Worm (Caenorhabditis elegans) whole organism, late embryonic: ENCODE data around the gene decr-1.3.

ENCODE experiments used
- C08G9.2 ChIP-seq: sonication (generic microtip); optimal IDR thresholded peaks from 2 replicates; lab custom pipeline; 2016; ENCODE audit warnings: mild to moderate bottlenecking, missing genetic modification characterization, moderate library complexity, missing compliant biosample characterization
- K09A11.1 ChIP-seq: sonication (generic microtip); optimal IDR thresholded peaks from 2 replicates; lab custom pipeline; 2017; ENCODE audit warnings: antibody characterized with exemption, mild to moderate bottlenecking, missing genetic modification characterization, missing compliant biosample characterization; ENCODE audit not compliant: insufficient read depth
- ama-1 ChIP-seq: fragments of 150-350 bp; optimal IDR thresholded peaks from 2 replicates; lab custom pipeline; 2014
- ceh-19 ChIP-seq: fragments of 200-800 bp; sonication (Bioruptor generic); optimal IDR thresholded peaks from 2 replicates; lab custom pipeline; 2018; ENCODE audit warnings: mild to moderate bottlenecking, missing genetic modification characterization, missing compliant biosample characterization
- ceh-2 ChIP-seq: sonication (generic microtip); optimal IDR thresholded peaks from 2 replicates; lab custom pipeline; 2016; ENCODE audit warnings: missing genotype, missing genetic modification characterization, missing compliant biosample characterization
- ceh-24 ChIP-seq: sonication (generic microtip); optimal IDR thresholded peaks from 2 replicates; lab custom pipeline; 2016; ENCODE audit warnings: mild to moderate bottlenecking, missing genetic modification characterization, missing compliant biosample characterization
- ceh-34 ChIP-seq: sonication (generic microtip); optimal IDR thresholded peaks from 2 replicates; lab custom pipeline; 2016; ENCODE audit warnings: mild to moderate bottlenecking, missing genetic modification characterization, missing compliant biosample characterization
- ceh-45 ChIP-seq: fragments of 200-800 bp; sonication (Bioruptor generic); IDR thresholded peaks from 2 replicates; pipeline ENCODE4 v1.3.6; 2022; ENCODE audit warnings: missing genetic modification reagents, missing genetic modification characterization, missing compliant biosample characterization
- che-1 ChIP-seq: sonication (generic microtip); optimal IDR thresholded peaks from 2 replicates; lab custom pipeline; 2016; ENCODE audit warnings: mild to moderate bottlenecking, missing genetic modification characterization, missing compliant biosample characterization
- dmd-4 ChIP-seq: sonication (generic microtip); optimal IDR thresholded peaks from 2 replicates; lab custom pipeline; 2016; ENCODE audit warnings: borderline replicate concordance, missing genetic modification characterization, missing compliant biosample characterization
- dve-1 ChIP-seq: sonication (generic microtip); optimal IDR thresholded peaks from 2 replicates; lab custom pipeline; 2017; ENCODE audit warnings: antibody characterized with exemption, mild to moderate bottlenecking, missing genetic modification characterization, missing compliant biosample characterization
- elt-2 ChIP-seq: sonication (generic microtip); optimal IDR thresholded peaks from 2 replicates; lab custom pipeline; 2016; ENCODE audit warnings: missing genetic modification reagents, missing genetic modification characterization, missing compliant biosample characterization
- elt-4 ChIP-seq: sonication (generic microtip); optimal IDR thresholded peaks from 2 replicates; lab custom pipeline; 2016; ENCODE audit warnings: missing genetic modification characterization, missing compliant biosample characterization
- ets-4 ChIP-seq: sonication (generic microtip); optimal IDR thresholded peaks from 2 replicates; lab custom pipeline; 2016; ENCODE audit warnings: missing genetic modification characterization, missing compliant biosample characterization
- fax-1 ChIP-seq: sonication (generic microtip); optimal IDR thresholded peaks from 2 replicates; lab custom pipeline; 2016; ENCODE audit warnings: missing genotype, missing genetic modification characterization, missing compliant biosample characterization
- gmeb-2 ChIP-seq: sonication (generic microtip); optimal IDR thresholded peaks from 2 replicates; lab custom pipeline; 2016; ENCODE audit warnings: missing genetic modification characterization, inconsistent platforms, missing compliant biosample characterization
- hlh-13 ChIP-seq: fragments of 200-800 bp; sonication (Bioruptor generic); optimal IDR thresholded peaks from 2 replicates; lab custom pipeline; 2018; ENCODE audit warnings: mild to moderate bottlenecking, missing genetic modification characterization, missing compliant biosample characterization
- hlh-15 ChIP-seq: sonication (generic microtip); optimal IDR thresholded peaks from 2 replicates; lab custom pipeline; 2016; ENCODE audit warnings: missing genetic modification characterization, missing compliant biosample characterization
- hlh-6 ChIP-seq: sonication (generic microtip); optimal IDR thresholded peaks from 2 replicates; lab custom pipeline; 2016; ENCODE audit warnings: missing genotype, missing genetic modification characterization, missing compliant biosample characterization
- lin-11 ChIP-seq: fragments of 200-800 bp; sonication (Bioruptor generic); optimal IDR thresholded peaks from 2 replicates; lab custom pipeline; 2018; ENCODE audit warnings: mild to moderate bottlenecking, missing genetic modification characterization, missing compliant biosample characterization
- madf-2 ChIP-seq: sonication (generic microtip); optimal IDR thresholded peaks from 2 replicates; lab custom pipeline; 2017; ENCODE audit warnings: missing genetic modification characterization, missing compliant biosample characterization
- nfya-1 ChIP-seq: sonication (generic microtip); optimal IDR thresholded peaks from 2 replicates; lab custom pipeline; 2017; ENCODE audit warnings: missing genetic modification characterization, mild to moderate bottlenecking, missing compliant biosample characterization, antibody characterized with exemption, moderate library complexity
- nhr-232 ChIP-seq: sonication (generic microtip); optimal IDR thresholded peaks from 2 replicates; lab custom pipeline; 2016; ENCODE audit warnings: missing genetic modification characterization, missing compliant biosample characterization
- pat-9 ChIP-seq: fragments of 200-800 bp; sonication (Bioruptor generic); optimal IDR thresholded peaks from 2 replicates; lab custom pipeline; 2018; ENCODE audit warnings: mild to moderate bottlenecking, missing genetic modification characterization, moderate library complexity, missing compliant biosample characterization
- pax-1 ChIP-seq: fragments of 150-350 bp; optimal IDR thresholded peaks from 2 replicates; lab custom pipeline; 2014; ENCODE audit warnings: missing biosample characterization, missing genetic modification characterization
- pha-2 ChIP-seq: sonication (generic microtip); optimal IDR thresholded peaks from 2 replicates; lab custom pipeline; 2017; ENCODE audit warnings: mild to moderate bottlenecking, missing genetic modification characterization, missing compliant biosample characterization
- pqm-1 ChIP-seq: sonication (generic microtip); optimal IDR thresholded peaks from 2 replicates; lab custom pipeline; 2016; ENCODE audit warnings: missing genetic modification characterization, missing compliant biosample characterization
- pros-1 ChIP-seq: fragments of 150-350 bp; optimal IDR thresholded peaks from 2 replicates; lab custom pipeline; 2014; ENCODE audit warnings: missing biosample characterization, missing genetic modification reagents, missing genetic modification characterization
- rnt-1 ChIP-seq: sonication (generic microtip); optimal IDR thresholded peaks from 2 replicates; lab custom pipeline; 2016; ENCODE audit warnings: missing genetic modification characterization, missing compliant biosample characterization
- syd-9 ChIP-seq: sonication (generic microtip); optimal IDR thresholded peaks from 2 replicates; lab custom pipeline; 2016; ENCODE audit warnings: mild to moderate bottlenecking, missing genetic modification characterization, moderate library complexity, missing compliant biosample characterization
- tbx-2 ChIP-seq: sonication (generic microtip); optimal IDR thresholded peaks from 2 replicates; lab custom pipeline; 2016; ENCODE audit warnings: missing genetic modification characterization, missing compliant biosample characterization
- tbx-7 ChIP-seq: sonication (generic microtip); optimal IDR thresholded peaks from 2 replicates; lab custom pipeline; 2016; ENCODE audit warnings: missing genotype, missing genetic modification characterization, missing compliant biosample characterization
- ttx-3 ChIP-seq: sonication (generic microtip); optimal IDR thresholded peaks from 2 replicates; lab custom pipeline; 2016; ENCODE audit warnings: missing genetic modification reagents, missing genetic modification characterization, missing compliant biosample characterization
- unc-3 ChIP-seq, 2 experiments: fragments of 200-800 bp in 1 of 2; sonication (Bioruptor generic) in 1 of 2; sonication (generic microtip) in 1 of 2; conservative IDR thresholded peaks in 1 of 2; optimal IDR thresholded peaks in 1 of 2; 2 replicates each; pipeline versions ENCODE4 v1.3.6 to Lab custom; 2016 to 2022; ENCODE audit warnings: missing compliant biosample characterization in 2 of 2, missing genetic modification characterization in 2 of 2, missing genetic modification reagents in 1 of 2
- unc-42 ChIP-seq: sonication (generic microtip); optimal IDR thresholded peaks from 2 replicates; lab custom pipeline; 2016; ENCODE audit warnings: missing genotype, missing genetic modification characterization, missing compliant biosample characterization
- unc-55 ChIP-seq: sonication (generic microtip); optimal IDR thresholded peaks from 2 replicates; lab custom pipeline; 2017; ENCODE audit warnings: missing biosample characterization, missing genetic modification reagents, missing genetic modification characterization
- zip-5 ChIP-seq: sonication (generic microtip); optimal IDR thresholded peaks from 2 replicates; lab custom pipeline; 2016; ENCODE audit warnings: missing genetic modification characterization, missing compliant biosample characterization
- ztf-16 ChIP-seq: sonication (generic microtip); optimal IDR thresholded peaks from 2 replicates; lab custom pipeline; 2017; ENCODE audit warnings: missing genetic modification characterization, missing compliant biosample characterization

decr-1.3 gene

ce11 chrII:8199803-8200202, 26.5 kb upstream of the decr-1.3 start:
- TF ChIP-seq unc-3 (GFP tag; conservative IDR thresholded peaks at IDR 0.05; lab: Robert Waterston, UW), result no peak
- no peak for TF ChIP-seq unc-3 (tag; optimal IDR thresholded peaks at IDR 0.05; lab: Kevin White, UChicago)
- TF ChIP-seq hlh-15, result no peak
- TF ChIP-seq unc-55 (GFP tag; lab: Kevin White, UChicago), result peak; percentile 9
- no peak for TF ChIP-seq ama-1 (lab: Kevin White, UChicago)

DNA sequence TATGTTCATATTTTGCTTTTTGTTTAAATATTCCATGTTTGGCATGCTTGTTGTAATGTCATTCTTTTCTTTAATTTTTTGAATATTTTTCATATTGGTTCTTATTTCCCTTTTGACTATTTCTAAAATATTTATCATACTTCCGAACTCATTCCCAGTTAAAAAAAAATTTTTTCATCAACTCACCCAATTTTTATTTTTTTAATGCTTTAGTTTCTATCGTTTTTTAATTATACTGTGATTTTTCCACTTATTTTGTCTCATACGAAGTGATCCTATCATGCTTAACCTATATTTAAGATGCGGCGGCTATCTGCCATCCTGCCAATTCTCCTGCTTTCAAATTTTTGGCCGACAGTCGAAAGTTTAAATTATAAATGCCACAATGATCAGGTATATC, 25.2 kb upstream of the decr-1.3 start, which contains the start of gene qua-1:
Gene qua-1, plus strand, starts transcription at position 301 of the 400 bp plus-strand sequence.
- TF ChIP-seq ttx-3 (tag; lab: Kevin White, UChicago), result no peak

- no peak for TF ChIP-seq ceh-34 (tag; lab: Kevin White, UChicago)
- TF ChIP-seq unc-42, result no peak
- TF ChIP-seq che-1 (tag; lab: Kevin White, UChicago), result no peak
- no peak for TF ChIP-seq tbx-7 (tag; lab: Kevin White, UChicago)
- no peak for TF ChIP-seq pros-1 (tag; lab: Kevin White, UChicago)
- TF ChIP-seq tbx-2, result no peak
- TF ChIP-seq hlh-13 (GFP tag; lab: Kevin White, UChicago), result no peak
Measured at ce11 chrII:8193922-8194321, 20.6 kb upstream of the decr-1.3 start.

ce11 chrII:8193126-8193525, 19.8 kb upstream of the decr-1.3 start, which contains the start of gene T05C12.9:
TSS of gene T05C12.9 (minus strand) at chrII:8193226.
- TF ChIP-seq pat-9 (tag; lab: Kevin White, UChicago) (no peak), unc-3 (GFP tag; conservative IDR thresholded peaks at IDR 0.05; lab: Robert Waterston, UW) (no peak), unc-3 (tag; optimal IDR thresholded peaks at IDR 0.05; lab: Kevin White, UChicago) (no peak), elt-4 (tag; lab: Kevin White, UChicago) (no peak), lin-11 (tag; lab: Kevin White, UChicago) (no peak), tbx-7 (tag; lab: Kevin White, UChicago) (no peak), ceh-2 (tag; lab: Kevin White, UChicago) (no peak), nfya-1 (tag; lab: Kevin White, UChicago) (no peak)

ce11 chrII:8190455-8190854, 17.1 kb upstream of the decr-1.3 start, which contains the start of gene T05C12.8:
TSS of gene T05C12.8 (minus strand) at chrII:8190555.
- TF ChIP-seq ets-4 (tag; lab: Kevin White, UChicago) (no peak), gmeb-2 (tag; lab: Kevin White, UChicago) (no peak)
- TF ChIP-seq, all 69 proteins: peak for 0

ce11 chrII:8187516-8187915, 14.2 kb upstream of the decr-1.3 start:
- TF ChIP-seq elt-4 (tag; lab: Kevin White, UChicago), result no peak
- no peak for TF ChIP-seq ets-4 (tag; lab: Kevin White, UChicago)
- no peak for TF ChIP-seq ceh-45 (GFP tag; lab: Robert Waterston, UW)
- TF ChIP-seq fax-1 (tag; lab: Kevin White, UChicago), result no peak
- no peak for TF ChIP-seq rnt-1 (tag; lab: Kevin White, UChicago)
- no peak for TF ChIP-seq pqm-1 (tag; lab: Kevin White, UChicago)
- TF ChIP-seq zip-5 (tag; lab: Kevin White, UChicago), result no peak
- TF ChIP-seq ama-1 (lab: Kevin White, UChicago), result no peak
- TF ChIP-seq pax-1, result no peak

DNA sequence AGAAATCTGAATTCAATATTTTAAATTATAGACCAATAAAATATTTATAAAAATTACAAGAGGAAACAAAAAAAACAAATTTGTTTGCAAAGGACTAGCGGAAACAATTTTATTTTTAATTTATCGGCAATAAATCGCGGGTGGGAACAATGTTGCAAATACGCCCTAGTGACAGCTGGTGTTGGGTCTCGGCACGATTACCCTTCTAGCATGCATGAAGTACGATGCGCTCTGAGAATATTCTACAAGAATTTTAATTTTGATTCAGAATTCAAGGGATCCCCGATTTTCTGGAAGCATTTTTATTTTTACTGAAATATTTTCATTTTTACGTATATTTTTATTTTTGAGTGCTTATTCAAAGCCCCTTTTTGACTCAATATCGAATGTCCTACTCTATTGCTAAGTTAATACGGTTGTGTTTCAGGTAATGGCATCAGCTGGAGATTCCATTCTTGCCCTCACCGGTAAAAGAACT, 11.7 kb upstream of the decr-1.3 start, which contains the start of the genes mig-5 and cct-1:
Gene mig-5, minus strand, starts transcription at position 8 of the 478 bp plus-strand sequence.
Gene cct-1, plus strand, starts transcription at position 428 of the 478 bp plus-strand sequence.
- TF ChIP-seq ceh-19 (peak; percentile 35), elt-2 (peak; percentile 59), pha-2 (tag; lab: Kevin White, UChicago) (no peak), K09A11.1 (tag; lab: Kevin White, UChicago) (peak; percentile 0), syd-9 (no peak), ceh-24 (tag; lab: Kevin White, UChicago) (no peak), nfya-1 (tag; lab: Kevin White, UChicago) (peak; percentile 94), C08G9.2 (no peak), dve-1 (tag; lab: Kevin White, UChicago) (peak; percentile 33), hlh-6 (no peak), ama-1 (lab: Kevin White, UChicago) (no peak), ets-4 (tag; lab: Kevin White, UChicago) (peak; percentile 12), tbx-7 (tag; lab: Kevin White, UChicago) (no peak), unc-42 (peak; percentile 84), ttx-3 (tag; lab: Kevin White, UChicago) (no peak), dmd-4 (no peak), pax-1 (peak; percentile 82), ztf-16 (tag; lab: Kevin White, UChicago) (no peak), nhr-232 (no peak), hlh-15 (no peak), tbx-2 (peak; percentile 69), madf-2 (tag; lab: Kevin White, UChicago) (no peak)
